Fruit fly (Drosophila melanogaster) whole organism, embryonic: Measurements from ENCODE around the gene sunz.

Experiments used
- Abd-B ChIP-seq: fragments of 200-800 bp; sonication (Bioruptor generic); optimal IDR thresholded peaks from 2 replicates; lab custom pipeline; 2018; ENCODE audit warnings: missing biosample characterization, mild to moderate bottlenecking, missing genetic modification characterization, moderate library complexity
- BtbVII ChIP-seq: fragments of 200-800 bp; sonication (Bioruptor generic); optimal IDR thresholded peaks from 3 replicates; lab custom pipeline; 2017; ENCODE audit warnings: missing biosample characterization, mild to moderate bottlenecking, missing genetic modification characterization
- CG10431 ChIP-seq: fragments of 200-800 bp; sonication (Bioruptor generic); optimal IDR thresholded peaks from 3 replicates; lab custom pipeline; 2018; ENCODE audit warnings: missing biosample characterization, mild to moderate bottlenecking, missing genetic modification characterization
- CG10959 ChIP-seq: fragments of 200-800 bp; sonication (Bioruptor generic); IDR thresholded peaks from 2 replicates; pipeline ENCODE4 v1.3.6; 2022; ENCODE audit warnings: missing biosample characterization, missing genetic modification characterization
- CG11398 ChIP-seq: fragments of 200-800 bp; sonication (Bioruptor generic); optimal IDR thresholded peaks from 2 replicates; lab custom pipeline; 2016; ENCODE audit warnings: missing biosample characterization, missing genetic modification characterization
- CG11695 ChIP-seq: fragments of 200-800 bp; sonication (Bioruptor generic); IDR thresholded peaks from 3 replicates; pipeline ENCODE4 v1.3.6; 2022; ENCODE audit warnings: missing biosample characterization, missing genetic modification characterization
- CG15269 ChIP-seq: fragments of 200-800 bp; sonication (Bioruptor generic); optimal IDR thresholded peaks from 2 replicates; lab custom pipeline; 2018; ENCODE audit warnings: missing biosample characterization, mild to moderate bottlenecking, missing genetic modification characterization, moderate library complexity
- CG17328 ChIP-seq: fragments of 200-800 bp; sonication (Bioruptor generic); IDR thresholded peaks from 2 replicates; pipeline ENCODE4 v1.3.6; 2022; ENCODE audit warnings: missing biosample characterization, missing genetic modification characterization
- CG17359 ChIP-seq: fragments of 200-800 bp; sonication (Bioruptor generic); optimal IDR thresholded peaks from 3 replicates; lab custom pipeline; 2018; ENCODE audit warnings: missing biosample characterization, mild to moderate bottlenecking, missing genetic modification characterization, moderate library complexity
- CG18476 ChIP-seq: fragments of 200-800 bp; sonication (Bioruptor generic); optimal IDR thresholded peaks from 2 replicates; lab custom pipeline; 2016; ENCODE audit warnings: missing biosample characterization, mild to moderate bottlenecking, missing genetic modification characterization
- CG2202 ChIP-seq: fragments of 200-800 bp; sonication (Bioruptor generic); optimal IDR thresholded peaks from 2 replicates; lab custom pipeline; 2018; ENCODE audit warnings: missing biosample characterization, mild to moderate bottlenecking, missing genetic modification characterization
- CG2889 ChIP-seq: fragments of 200-800 bp; sonication (Bioruptor generic); IDR thresholded peaks from 3 replicates; pipeline ENCODE4 v1.3.6; 2022; ENCODE audit warnings: missing biosample characterization, missing genetic modification characterization
- CG30403 ChIP-seq: fragments of 200-800 bp; sonication (Bioruptor generic); optimal IDR thresholded peaks from 3 replicates; lab custom pipeline; 2016; ENCODE audit warnings: missing biosample characterization, missing genetic modification characterization
- CG34376 ChIP-seq: fragments of 200-800 bp; sonication (Bioruptor generic); optimal IDR thresholded peaks from 2 replicates; lab custom pipeline; 2018; ENCODE audit warnings: missing biosample characterization, mild to moderate bottlenecking, missing genetic modification characterization
- CG3838 ChIP-seq: fragments of 200-800 bp; sonication (Bioruptor generic); optimal IDR thresholded peaks from 3 replicates; lab custom pipeline; 2016; ENCODE audit warnings: missing biosample characterization, missing genetic modification characterization
- CG5245 ChIP-seq: fragments of 200-800 bp; sonication (Bioruptor generic); optimal IDR thresholded peaks from 3 replicates; lab custom pipeline; 2016; ENCODE audit warnings: missing biosample characterization, missing genetic modification characterization
- CG7372 ChIP-seq: fragments of 200-800 bp; sonication (Bioruptor generic); IDR thresholded peaks from 2 replicates; pipeline ENCODE4 v1.3.6; 2022; ENCODE audit warnings: missing biosample characterization, missing genetic modification characterization
- CG7786 ChIP-seq: fragments of 200-800 bp; sonication (Bioruptor generic); optimal IDR thresholded peaks from 2 replicates; lab custom pipeline; 2016; ENCODE audit warnings: missing biosample characterization, missing genetic modification characterization
- CG9727 ChIP-seq: fragments of 200-800 bp; sonication (Bioruptor generic); optimal IDR thresholded peaks from 3 replicates; lab custom pipeline; 2017; ENCODE audit warnings: missing biosample characterization, mild to moderate bottlenecking, missing genetic modification characterization
- CTCF ChIP-seq: fragments of 200-800 bp; sonication (Bioruptor generic); optimal IDR thresholded peaks from 2 replicates; lab custom pipeline; 2017; ENCODE audit warnings: missing biosample characterization, mild to moderate bottlenecking, missing genetic modification characterization, moderate library complexity
- D19A ChIP-seq: fragments of 200-800 bp; optimal IDR thresholded peaks from 3 replicates; lab custom pipeline; 2019; ENCODE audit warnings: missing biosample characterization, mild to moderate bottlenecking, missing genetic modification characterization, moderate library complexity
- E2f1 ChIP-seq: fragments of 200-800 bp; sonication (Bioruptor generic); IDR thresholded peaks from 2 replicates; pipeline ENCODE4 v1.3.6; 2022; ENCODE audit warnings: missing biosample characterization, missing genetic modification characterization
- H15 ChIP-seq: fragments of 200-800 bp; sonication (Bioruptor generic); IDR thresholded peaks from 3 replicates; pipeline ENCODE4 v1.3.6; 2022; ENCODE audit warnings: missing biosample characterization, missing genetic modification characterization
- H2.0 ChIP-seq: fragments of 200-800 bp; sonication (Bioruptor generic); IDR thresholded peaks from 2 replicates; pipeline ENCODE4 v1.3.6; 2022; ENCODE audit warnings: missing biosample characterization, missing genetic modification characterization
- Hsf ChIP-seq: fragments of 200-800 bp; sonication (Bioruptor generic); optimal IDR thresholded peaks from 3 replicates; lab custom pipeline; 2016; ENCODE audit warnings: missing biosample characterization, missing genetic modification characterization
- NC2α ChIP-seq: fragments of 200-800 bp; sonication (Bioruptor generic); optimal IDR thresholded peaks from 2 replicates; lab custom pipeline; 2016; ENCODE audit warnings: missing biosample characterization, missing genetic modification characterization
- NK7.1 ChIP-seq: fragments of 200-800 bp; sonication (Bioruptor generic); optimal IDR thresholded peaks from 3 replicates; lab custom pipeline; 2016; ENCODE audit warnings: missing biosample characterization, missing genetic modification characterization
- Rfx ChIP-seq: fragments of 200-800 bp; sonication (Bioruptor generic); IDR thresholded peaks from 2 replicates; pipeline ENCODE4 v1.3.6; 2022; ENCODE audit warnings: missing biosample characterization, missing genetic modification characterization
- Rx ChIP-seq: fragments of 200-800 bp; sonication (Bioruptor generic); IDR thresholded peaks from 2 replicates; pipeline ENCODE4 v1.3.6; 2022; ENCODE audit warnings: missing biosample characterization, missing genetic modification characterization
- Side ChIP-seq: fragments of 200-800 bp; sonication (Bioruptor generic); optimal IDR thresholded peaks from 2 replicates; lab custom pipeline; 2016; ENCODE audit warnings: missing biosample characterization, missing genetic modification characterization
- Sox102F ChIP-seq: fragments of 200-800 bp; sonication (Bioruptor generic); optimal IDR thresholded peaks from 2 replicates; lab custom pipeline; 2018; ENCODE audit warnings: missing biosample characterization, mild to moderate bottlenecking, missing genetic modification characterization, moderate library complexity
- ab ChIP-seq: fragments of 200-800 bp; sonication (Bioruptor generic); optimal IDR thresholded peaks from 2 replicates; lab custom pipeline; 2016; ENCODE audit warnings: missing biosample characterization, missing genetic modification characterization
- ara ChIP-seq: fragments of 200-800 bp; sonication (Bioruptor generic); IDR thresholded peaks from 2 replicates; pipeline ENCODE4 v1.3.6; 2022; ENCODE audit warnings: missing biosample characterization, missing genetic modification characterization
- cad ChIP-seq: fragments of >200 bp; optimal IDR thresholded peaks from 2 replicates; lab custom pipeline; 2017; ENCODE audit warnings: missing biosample characterization, missing genetic modification characterization
- caup ChIP-seq: fragments of 200-800 bp; sonication (Bioruptor generic); optimal IDR thresholded peaks from 3 replicates; lab custom pipeline; 2017; ENCODE audit warnings: missing biosample characterization, mild to moderate bottlenecking, missing genetic modification characterization, moderate library complexity; ENCODE audit not compliant: severe bottlenecking
- chif ChIP-seq, 2 experiments: fragments of 200-800 bp; sonication (Bioruptor generic); optimal IDR thresholded peaks; 3 replicates each; lab custom pipeline; 2016; ENCODE audit warnings: missing biosample characterization in 2 of 2, missing genetic modification characterization in 2 of 2
- dmrt11E ChIP-seq: fragments of 200-800 bp; sonication (Bioruptor generic); optimal IDR thresholded peaks from 3 replicates; lab custom pipeline; 2018; ENCODE audit warnings: missing biosample characterization, mild to moderate bottlenecking, missing genetic modification characterization, moderate library complexity
- dmrt99B ChIP-seq: fragments of 200-800 bp; sonication (Bioruptor generic); optimal IDR thresholded peaks from 2 replicates; lab custom pipeline; 2018; ENCODE audit warnings: missing biosample characterization, mild to moderate bottlenecking, missing genetic modification characterization, moderate library complexity
- gsb-n ChIP-seq: fragments of 200-800 bp; sonication (Bioruptor generic); optimal IDR thresholded peaks from 3 replicates; lab custom pipeline; 2018; ENCODE audit warnings: missing biosample characterization, mild to moderate bottlenecking, missing genetic modification characterization
- her ChIP-seq: fragments of 200-800 bp; sonication (Bioruptor generic); optimal IDR thresholded peaks from 2 replicates; lab custom pipeline; 2016; ENCODE audit warnings: missing biosample characterization, missing genetic modification characterization
- klu ChIP-seq: fragments of 200-800 bp; sonication (Bioruptor generic); IDR thresholded peaks from 2 replicates; pipeline ENCODE4 v1.3.6; 2022; ENCODE audit warnings: missing biosample characterization, missing genetic modification characterization
- lilli ChIP-seq: fragments of 200-800 bp; sonication (Bioruptor generic); optimal IDR thresholded peaks from 3 replicates; lab custom pipeline; 2016; ENCODE audit warnings: missing biosample characterization, missing genetic modification characterization
- nau ChIP-seq: fragments of 200-800 bp; sonication (Bioruptor generic); optimal IDR thresholded peaks from 3 replicates; lab custom pipeline; 2017; ENCODE audit warnings: missing biosample characterization, mild to moderate bottlenecking, missing genetic modification characterization, missing genetic modification reagents
- pfk ChIP-seq: fragments of 200-800 bp; sonication (Bioruptor generic); optimal IDR thresholded peaks from 2 replicates; lab custom pipeline; 2018; ENCODE audit warnings: missing biosample characterization, mild to moderate bottlenecking, missing genetic modification characterization, moderate library complexity
- pita ChIP-seq: fragments of 200-800 bp; sonication (Bioruptor generic); optimal IDR thresholded peaks from 2 replicates; lab custom pipeline; 2017; ENCODE audit warnings: missing biosample characterization, mild to moderate bottlenecking, missing genetic modification characterization
- scrt ChIP-seq: fragments of 200-800 bp; sonication (Bioruptor generic); optimal IDR thresholded peaks from 2 replicates; lab custom pipeline; 2018; ENCODE audit warnings: missing biosample characterization, mild to moderate bottlenecking, missing genetic modification characterization, moderate library complexity
- sd ChIP-seq: fragments of 200-800 bp; sonication (Bioruptor generic); optimal IDR thresholded peaks from 3 replicates; lab custom pipeline; 2018; ENCODE audit warnings: missing biosample characterization, mild to moderate bottlenecking, missing genetic modification characterization, moderate library complexity
- sima ChIP-seq: fragments of 200-800 bp; sonication (Bioruptor generic); optimal IDR thresholded peaks from 2 replicates; lab custom pipeline; 2016; ENCODE audit warnings: missing biosample characterization, missing genetic modification characterization
- sisA ChIP-seq: fragments of 200-800 bp; sonication (Bioruptor generic); IDR thresholded peaks from 2 replicates; pipeline ENCODE4 v1.3.6; 2022; ENCODE audit warnings: missing biosample characterization, missing genetic modification characterization
- sna ChIP-seq: fragments of 200-800 bp; sonication (Bioruptor generic); IDR thresholded peaks from 2 replicates; pipeline ENCODE4 v1.3.6; 2022; ENCODE audit warnings: missing biosample characterization, missing genetic modification characterization; ENCODE audit not compliant: partially characterized antibody
- trem ChIP-seq: fragments of 200-800 bp; optimal IDR thresholded peaks from 3 replicates; lab custom pipeline; 2019; ENCODE audit warnings: missing biosample characterization, mild to moderate bottlenecking, missing genetic modification characterization, moderate library complexity
- zf30C ChIP-seq: fragments of 200-800 bp; sonication (Bioruptor generic); optimal IDR thresholded peaks from 3 replicates; lab custom pipeline; 2018; ENCODE audit warnings: missing biosample characterization, mild to moderate bottlenecking, missing genetic modification characterization

Gene sunz

DNA sequence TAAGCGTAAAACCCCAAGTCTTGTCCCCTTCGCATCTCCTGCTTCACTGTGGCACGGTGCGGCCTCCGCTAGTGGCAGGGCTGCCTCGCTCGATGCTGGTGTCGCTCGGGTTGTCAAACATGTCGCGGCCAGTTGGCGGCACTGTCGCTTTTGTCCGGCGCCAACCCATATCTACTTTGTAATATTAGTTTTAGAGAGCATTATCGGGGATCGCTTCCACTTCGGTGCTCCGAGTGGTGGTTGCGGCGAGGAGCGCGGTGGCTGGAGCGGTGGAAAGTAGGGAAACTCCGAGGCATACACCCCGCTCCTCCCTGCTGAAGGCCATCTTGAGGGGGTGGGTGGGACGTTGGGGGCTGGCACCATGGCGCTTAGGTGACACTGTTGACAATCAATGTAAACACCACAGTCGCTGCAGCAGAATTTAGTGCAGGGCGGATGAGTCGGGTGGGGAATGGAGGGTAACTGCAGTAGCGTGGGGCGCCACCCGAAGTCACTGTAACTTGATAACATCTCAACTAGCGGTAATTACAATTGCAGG lies 35.2 kb downstream of the sunz start (continued):
- TF ChIP-seq CG18476 (GFP tag; lab: Kevin White, UChicago) (no peak), CG10431 (peak; percentile 26), her (GFP tag; lab: Kevin White, UChicago) (no peak), CG17328 (GFP tag; lab: Robert Waterston, UW) (peak; percentile 53), NC2α (GFP tag; lab: Kevin White, UChicago) (no peak), Abd-B (GFP tag; lab: Kevin White, UChicago) (no peak), CG2202 (tag; lab: Kevin White, UChicago) (peak; percentile 62), sd (tag; lab: Kevin White, UChicago) (no peak), CG7786 (GFP tag; lab: Kevin White, UChicago) (no peak), chif (GFP tag; optimal IDR thresholded peaks at IDR 0.05; lab: Kevin White, UChicago) (no peak), CG30403 (GFP tag; lab: Kevin White, UChicago) (no peak), CG11398 (no peak), Hsf (GFP tag; lab: Kevin White, UChicago) (no peak), pfk (GFP tag; lab: Kevin White, UChicago) (no peak), gsb-n (tag; lab: Kevin White, UChicago) (peak; percentile 43), trem (tag; lab: Kevin White, UChicago) (peak; percentile 3), Side (GFP tag; lab: Kevin White, UChicago) (no peak), CTCF (GFP tag; lab: Kevin White, UChicago) (peak; percentile 11), H15 (GFP tag; lab: Robert Waterston, UW) (0 out of 3 replicates have a peak, but pooled peaks have one; percentile 21), E2f1 (GFP tag; lab: Robert Waterston, UW) (no peak), CG7372 (no peak), dmrt99B (tag; lab: Kevin White, UChicago) (no peak), NK7.1 (no peak), sna (no peak), CG3838 (no peak), ara (peak; percentile 69), CG15269 (no peak), caup (GFP tag; lab: Kevin White, UChicago) (no peak), zf30C (no peak), lilli (GFP tag; lab: Kevin White, UChicago) (no peak), sima (GFP tag; lab: Kevin White, UChicago) (no peak), Sox102F (GFP tag; lab: Kevin White, UChicago) (no peak), Rx (GFP tag; lab: Robert Waterston, UW) (no peak), klu (no peak), CG2889 (GFP tag; lab: Robert Waterston, UW) (no peak), pita (GFP tag; lab: Kevin White, UChicago) (no peak), CG5245 (GFP tag; lab: Kevin White, UChicago) (no peak), dmrt11E (tag; lab: Kevin White, UChicago) (peak; percentile 46), nau (GFP tag; lab: Kevin White, UChicago) (no peak), ab (GFP tag; lab: Kevin White, UChicago) (no peak), BtbVII (no peak), Rfx (GFP tag; lab: Robert Waterston, UW) (no peak), cad (GFP tag; lab: Kevin White, UChicago) (no peak), CG10959 (GFP tag; lab: Robert Waterston, UW) (peak; percentile 8; the same call in 1 of the 2 replicates), D19A (tag; lab: Kevin White, UChicago) (no peak), H2.0 (GFP tag; lab: Robert Waterston, UW) (no peak), CG17359 (peak; percentile 12), scrt (GFP tag; lab: Kevin White, UChicago) (no peak), CG11695 (no peak), sisA (GFP tag; lab: Robert Waterston, UW) (0 out of 2 replicates have a peak, but pooled peaks have one; percentile 28), CG9727 (GFP tag; lab: Kevin White, UChicago) (peak; percentile 62), CG34376 (GFP tag; lab: Kevin White, UChicago) (no peak)
